Worm (Caenorhabditis elegans) whole organism, midembryonic: ENCODE measurements around the gene C15C8.7.

Source experiments
- klf-2 ChIP-seq: fragments of 200-800 bp; sonication (Bioruptor generic); conservative IDR thresholded peaks from 2 replicates; pipeline ENCODE4 v1.3.6; 2022; ENCODE audit warnings: missing genetic modification reagents, missing genetic modification characterization, missing compliant biosample characterization
- ref-1 ChIP-seq: fragments of 200-800 bp; sonication (Bioruptor generic); conservative IDR thresholded peaks from 2 replicates; pipeline ENCODE4 v1.3.6; 2022; ENCODE audit warnings: missing genetic modification reagents, missing genetic modification characterization, missing compliant biosample characterization

DNA sequence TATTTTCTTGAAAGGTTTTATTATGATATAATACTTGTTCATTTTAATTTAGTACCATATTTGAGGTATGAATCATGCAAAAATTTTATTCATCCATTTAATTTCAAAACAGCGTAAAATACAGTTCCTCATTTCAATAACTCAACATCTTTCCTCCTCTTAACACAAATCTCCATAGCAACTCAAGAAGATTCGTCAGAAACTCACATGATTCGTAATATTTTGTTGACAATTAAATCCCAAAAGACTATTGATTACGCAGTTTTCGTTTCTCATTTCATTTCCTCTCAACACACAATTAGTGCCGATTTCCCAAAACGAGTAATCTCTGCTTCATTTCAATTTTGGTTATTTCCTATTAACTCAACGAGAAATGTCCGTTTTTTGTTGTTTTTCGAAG, 36.5 kb downstream of the C15C8.7 start, which contains the start of gene R11D1.2:
- no peak for TF ChIP-seq klf-2 (GFP tag; lab: Robert Waterston, UW)
- no peak for TF ChIP-seq ref-1 (GFP tag; lab: Robert Waterston, UW)
